Fruit fly (Drosophila melanogaster) whole organism, embryonic: ENCODE data around the gene Aps.

ENCODE experiments used
- CG10431 ChIP-seq: fragments of 200-800 bp; sonication (Bioruptor generic); optimal IDR thresholded peaks from 3 replicates; lab custom pipeline; 2018; ENCODE audit warnings: missing biosample characterization, mild to moderate bottlenecking, missing genetic modification characterization
- CG13287 ChIP-seq: fragments of 200-800 bp; sonication (Bioruptor generic); IDR thresholded peaks from 2 replicates; pipeline ENCODE4 v1.3.6; 2022; ENCODE audit warnings: missing biosample characterization, missing genetic modification characterization; ENCODE audit not compliant: partially characterized antibody
- CG14710 ChIP-seq: fragments of 200-800 bp; sonication (Bioruptor generic); optimal IDR thresholded peaks from 3 replicates; lab custom pipeline; 2019; ENCODE audit warnings: missing biosample characterization, mild to moderate bottlenecking, missing genetic modification characterization, moderate library complexity
- CG1603 ChIP-seq: fragments of 200-800 bp; sonication (Bioruptor generic); optimal IDR thresholded peaks from 2 replicates; lab custom pipeline; 2019; ENCODE audit warnings: missing biosample characterization, mild to moderate bottlenecking, missing genetic modification characterization, moderate library complexity
- CG2120 ChIP-seq: fragments of 200-800 bp; sonication (Bioruptor generic); optimal IDR thresholded peaks from 3 replicates; lab custom pipeline; 2016; ENCODE audit warnings: missing biosample characterization, missing genetic modification characterization
- CG32532 ChIP-seq: fragments of 200-800 bp; sonication (Bioruptor generic); IDR thresholded peaks from 2 replicates; pipeline ENCODE4 v1.3.6; 2022; ENCODE audit warnings: missing biosample characterization, missing genetic modification characterization
- CG3847 ChIP-seq: fragments of 200-800 bp; sonication (Bioruptor generic); IDR thresholded peaks from 2 replicates; pipeline ENCODE4 v1.3.6; 2022; ENCODE audit warnings: missing biosample characterization, missing genetic modification characterization
- CG4360 ChIP-seq: fragments of 200-800 bp; sonication (Bioruptor generic); IDR thresholded peaks from 2 replicates; pipeline ENCODE4 v1.3.6; 2022; ENCODE audit warnings: missing biosample characterization, missing genetic modification characterization
- CG4617 ChIP-seq: fragments of 200-800 bp; sonication (Bioruptor generic); optimal IDR thresholded peaks from 3 replicates; lab custom pipeline; 2016; ENCODE audit warnings: missing biosample characterization, missing genetic modification characterization, borderline replicate concordance
- CG7271 ChIP-seq: fragments of 200-800 bp; sonication (Bioruptor generic); optimal IDR thresholded peaks from 2 replicates; lab custom pipeline; 2018; ENCODE audit warnings: missing biosample characterization, mild to moderate bottlenecking, missing genetic modification characterization, moderate library complexity
- CG9797 ChIP-seq: fragments of 200-800 bp; sonication (Bioruptor generic); optimal IDR thresholded peaks from 3 replicates; lab custom pipeline; 2018; ENCODE audit warnings: missing biosample characterization, mild to moderate bottlenecking, missing genetic modification characterization
- Dad ChIP-seq: fragments of 200-800 bp; sonication (Bioruptor generic); optimal IDR thresholded peaks from 3 replicates; lab custom pipeline; 2016; ENCODE audit warnings: missing biosample characterization, missing genetic modification characterization
- Dp ChIP-seq: fragments of 200-800 bp; sonication (Bioruptor generic); optimal IDR thresholded peaks from 2 replicates; lab custom pipeline; 2018; ENCODE audit warnings: missing biosample characterization, mild to moderate bottlenecking, missing genetic modification characterization, moderate library complexity
- E2f2 ChIP-seq: fragments of 200-800 bp; sonication (Bioruptor generic); IDR thresholded peaks from 2 replicates; pipeline ENCODE4 v1.3.6; 2022; ENCODE audit warnings: missing biosample characterization, missing genetic modification characterization
- MBD-R2 ChIP-seq: fragments of 200-800 bp; sonication (Bioruptor generic); IDR thresholded peaks from 2 replicates; pipeline ENCODE4 v1.3.6; 2022; ENCODE audit warnings: missing biosample characterization, missing genetic modification characterization
- MESR4 ChIP-seq: fragments of 200-800 bp; sonication (Bioruptor generic); optimal IDR thresholded peaks from 2 replicates; lab custom pipeline; 2018; ENCODE audit warnings: missing biosample characterization, mild to moderate bottlenecking, missing genetic modification characterization, moderate library complexity
- Myb ChIP-seq: fragments of 200-800 bp; sonication (Bioruptor generic); optimal IDR thresholded peaks from 2 replicates; lab custom pipeline; 2016; ENCODE audit warnings: missing biosample characterization, missing genetic modification characterization
- Nf-YB ChIP-seq: fragments of 200-800 bp; sonication (Bioruptor generic); optimal IDR thresholded peaks from 3 replicates; lab custom pipeline; 2019; ENCODE audit warnings: missing biosample characterization, mild to moderate bottlenecking, missing genetic modification characterization, moderate library complexity
- Scr ChIP-seq: fragments of 200-800 bp; sonication (Bioruptor generic); IDR thresholded peaks from 2 replicates; pipeline ENCODE4 v1.3.6; 2022; ENCODE audit warnings: missing biosample characterization, missing genetic modification characterization; ENCODE audit not compliant: partially characterized antibody
- Trl ChIP-seq, 3 experiments: fragments of >200 bp in 2 of 3; fragments of 200-800 bp in 1 of 3; sonication (Bioruptor generic) in 1 of 3; optimal IDR thresholded peaks; 2 replicates in 1 of 3; 3 replicates in 2 of 3; lab custom pipeline; 2016 to 2017; ENCODE audit warnings: missing biosample characterization in 1 of 3, missing genetic modification characterization in 1 of 3
- Vsx1 ChIP-seq: fragments of 200-800 bp; sonication (Bioruptor generic); optimal IDR thresholded peaks from 2 replicates; lab custom pipeline; 2017; ENCODE audit warnings: missing biosample characterization, mild to moderate bottlenecking, missing genetic modification characterization, missing genetic modification reagents
- YL-1 ChIP-seq: fragments of 200-800 bp; sonication (Bioruptor generic); optimal IDR thresholded peaks from 3 replicates; lab custom pipeline; 2017; ENCODE audit warnings: missing biosample characterization, mild to moderate bottlenecking, missing genetic modification characterization
- bigmax ChIP-seq: fragments of 200-800 bp; sonication (Bioruptor generic); optimal IDR thresholded peaks from 2 replicates; lab custom pipeline; 2018; ENCODE audit warnings: missing biosample characterization, mild to moderate bottlenecking, missing genetic modification characterization
- gfzf ChIP-seq: fragments of 200-800 bp; sonication (Bioruptor generic); optimal IDR thresholded peaks from 2 replicates; lab custom pipeline; 2016; ENCODE audit warnings: missing biosample characterization, mild to moderate bottlenecking, missing genetic modification characterization, moderate library complexity
- hb ChIP-seq: fragments of 200-800 bp; sonication (Bioruptor generic); IDR thresholded peaks from 3 replicates; pipeline ENCODE4 v1.3.6; 2022; ENCODE audit warnings: missing biosample characterization, missing genetic modification characterization; ENCODE audit not compliant: partially characterized antibody
- nmo ChIP-seq: fragments of 200-800 bp; sonication (Bioruptor generic); optimal IDR thresholded peaks from 2 replicates; lab custom pipeline; 2018; ENCODE audit warnings: missing biosample characterization, mild to moderate bottlenecking, missing genetic modification characterization, moderate library complexity
- onecut ChIP-seq: fragments of 200-800 bp; sonication (Bioruptor generic); IDR thresholded peaks from 2 replicates; pipeline ENCODE4 v1.3.6; 2022; ENCODE audit warnings: missing biosample characterization, missing genetic modification characterization
- pan ChIP-seq, 4 experiments: fragments of >200 bp in 3 of 4; fragments of 200-800 bp in 1 of 4; sonication (Bioruptor generic) in 1 of 4; optimal IDR thresholded peaks in 3 of 4; IDR thresholded peaks in 1 of 4; 2 replicates each; pipeline versions ENCODE4 v1.3.6 to Lab custom; 2017 to 2022; ENCODE audit warnings: missing biosample characterization in 2 of 4, missing genetic modification characterization in 2 of 4, mixed read lengths in 1 of 4
- psq ChIP-seq: fragments of 200-800 bp; sonication (Bioruptor generic); optimal IDR thresholded peaks from 2 replicates; lab custom pipeline; 2017; ENCODE audit warnings: missing biosample characterization, missing genetic modification characterization
- pzg ChIP-seq: fragments of 200-800 bp; sonication (Bioruptor generic); optimal IDR thresholded peaks from 3 replicates; lab custom pipeline; 2018; ENCODE audit warnings: missing biosample characterization, mild to moderate bottlenecking, missing genetic modification characterization, moderate library complexity
- scrt ChIP-seq: fragments of 200-800 bp; sonication (Bioruptor generic); optimal IDR thresholded peaks from 2 replicates; lab custom pipeline; 2018; ENCODE audit warnings: missing biosample characterization, mild to moderate bottlenecking, missing genetic modification characterization, moderate library complexity
- sens ChIP-seq: fragments of 200-800 bp; sonication (Bioruptor generic); peaks from one replicate; lab custom pipeline; 2016; ENCODE audit warnings: missing biosample characterization, missing genetic modification characterization
- stwl ChIP-seq: fragments of 200-800 bp; sonication (Bioruptor generic); optimal IDR thresholded peaks from 3 replicates; lab custom pipeline; 2018; ENCODE audit warnings: missing biosample characterization, mild to moderate bottlenecking, missing genetic modification characterization, moderate library complexity
- trem ChIP-seq: fragments of 200-800 bp; optimal IDR thresholded peaks from 3 replicates; lab custom pipeline; 2019; ENCODE audit warnings: missing biosample characterization, mild to moderate bottlenecking, missing genetic modification characterization, moderate library complexity

Gene Aps

dm6 chr3L:10885711-10886272, 13.1 kb downstream of the Aps start (continued):
- TF ChIP-seq bigmax (GFP tag; lab: Kevin White, UChicago) (peak; percentile 93), CG32532 (GFP tag; lab: Robert Waterston, UW) (peak; percentile 48; the same call in 1 of the 2 replicates), E2f2 (peak; percentile 93), nmo (peak; percentile 19)

DNA sequence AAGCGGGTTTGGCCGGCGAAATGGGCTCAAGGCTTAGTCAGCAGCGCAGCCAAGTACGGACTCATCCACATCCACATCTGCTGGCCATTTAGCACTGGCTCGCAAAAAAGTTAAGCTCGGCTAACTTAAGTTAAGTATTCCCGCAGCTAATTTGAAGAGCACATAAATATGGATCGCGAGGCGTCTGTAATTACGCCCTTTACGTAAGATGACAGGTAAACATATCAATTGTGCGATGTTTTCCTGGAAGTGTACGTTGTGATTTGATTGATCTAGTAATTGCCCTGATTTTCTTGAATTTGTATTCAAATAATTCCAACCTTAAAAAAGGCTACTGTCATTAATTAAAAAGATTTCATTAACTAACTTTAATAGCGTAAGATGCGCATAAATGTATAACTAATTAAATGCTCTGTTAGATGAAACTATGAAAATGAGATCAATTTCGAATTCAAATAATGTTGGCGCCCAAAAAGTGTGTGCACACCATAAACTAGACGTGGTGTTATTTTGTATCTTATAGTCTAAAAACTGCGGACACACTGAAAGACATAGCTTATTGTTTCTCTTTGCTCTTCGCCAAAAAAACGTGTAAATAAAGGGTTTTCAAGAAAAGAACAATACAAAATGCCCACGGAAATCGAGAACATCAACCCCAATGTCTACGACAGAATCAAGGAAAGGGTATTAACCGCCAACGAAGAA, 16.4 kb downstream of the Aps start, which contains the start of the genes CG6409 and galla-2:
CG6409 (minus strand) TSS at position 51 of the 705 bp plus-strand sequence.
galla-2 (plus strand) TSS at position 555 of the 705 bp plus-strand sequence.
- TF ChIP-seq CG14710 (tag; lab: Kevin White, UChicago) (peak; percentile 99), CG13287 (GFP tag; lab: Robert Waterston, UW) (peak; percentile 35; the same call in 1 of the 2 replicates), MBD-R2 (GFP tag; lab: Robert Waterston, UW) (peak; percentile 67), Trl (optimal IDR thresholded peaks at IDR 0.05; lab: Kevin White, UChicago) (peak in 1 of 2 experiments; percentile 15), Trl (GFP tag; optimal IDR thresholded peaks at IDR 0.05; lab: Kevin White, UChicago) (no peak), MESR4 (GFP tag; lab: Kevin White, UChicago) (peak; percentile 24), pan (optimal IDR thresholded peaks at IDR 0.05; lab: Kevin White, UChicago) (no peak), pan (GFP tag; optimal IDR thresholded peaks at IDR 0.05 in 1 of 2, IDR thresholded peaks at IDR 0.05 in 1 of 2) (peak in 1 of 2 experiments; percentile 18), CG4360 (GFP tag; lab: Robert Waterston, UW) (no peak), Dp (GFP tag; lab: Kevin White, UChicago) (peak; percentile 82), Vsx1 (GFP tag; lab: Kevin White, UChicago) (peak; percentile 1), CG3847 (GFP tag; lab: Robert Waterston, UW) (peak; percentile 33; the same call in 1 of the 2 replicates), trem (tag; lab: Kevin White, UChicago) (peak; percentile 14), CG1603 (tag; lab: Kevin White, UChicago) (peak; percentile 0), E2f2 (peak; percentile 95), sens (GFP tag; lab: Kevin White, UChicago) (peak; percentile 62), stwl (tag; lab: Kevin White, UChicago) (peak; percentile 87), CG9797 (peak; percentile 41), Dad (no peak), CG32532 (GFP tag; lab: Robert Waterston, UW) (no peak), CG10431 (no peak), YL-1 (GFP tag; lab: Kevin White, UChicago) (peak; percentile 6), CG7271 (tag; lab: Kevin White, UChicago) (no peak), scrt (GFP tag; lab: Kevin White, UChicago) (peak; percentile 36), onecut (peak; percentile 48), Scr (GFP tag; lab: Robert Waterston, UW) (0 out of 2 replicates have a peak, but pooled peaks have one; percentile 10), pzg (GFP tag; lab: Kevin White, UChicago) (peak; percentile 70), psq (GFP tag; lab: Kevin White, UChicago) (no peak), gfzf (GFP tag; lab: Kevin White, UChicago) (peak; percentile 81), hb (GFP tag; lab: Robert Waterston, UW) (no peak), Myb (GFP tag; lab: Kevin White, UChicago) (peak; percentile 38), CG4617 (peak; percentile 38), Nf-YB (GFP tag; lab: Kevin White, UChicago) (no peak), CG2120 (GFP tag; lab: Kevin White, UChicago) (no peak)
